Worm (Caenorhabditis elegans): ENCODE data around the gene F27D9.2.

Gene F27D9.2

DNA sequence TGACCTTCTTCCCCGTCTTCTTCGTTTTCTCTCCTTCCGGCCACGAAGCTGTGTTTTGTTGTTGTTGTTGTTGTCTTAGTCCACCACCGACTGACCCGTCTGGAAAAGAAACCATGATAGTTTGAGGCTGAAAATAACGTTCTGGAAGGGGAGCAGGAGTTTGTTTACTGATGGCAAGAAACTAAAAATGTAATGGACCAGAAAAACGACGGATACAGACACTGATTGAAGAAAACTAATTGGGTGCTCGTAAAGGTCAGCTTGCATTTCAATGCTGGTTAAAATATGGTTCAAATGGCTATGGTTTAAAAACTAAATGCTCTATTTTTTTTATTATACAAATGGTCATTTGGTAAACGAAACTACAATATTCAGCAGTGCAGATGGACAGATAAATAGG is 27.5 kb upstream of the F27D9.2 start, which contains the start of gene F26A10.2:
Gene F26A10.2, minus strand, starts transcription at position 101 of the 400 bp plus-strand sequence.
- TF ChIP-seq mbf-1 (tag; optimal IDR thresholded peaks at IDR 0.05), result no peak
- TF ChIP-seq nhr-10 (tag; optimal IDR thresholded peaks at IDR 0.05), result no peak
- no peak for TF ChIP-seq ZK546.5 (tag; optimal IDR thresholded peaks at IDR 0.05)
- no peak for TF ChIP-seq ceh-82 (tag; optimal IDR thresholded peaks at IDR 0.05)
- TF ChIP-seq mab-5 (tag; optimal IDR thresholded peaks at IDR 0.05), result no peak
- no peak for TF ChIP-seq nhr-21 (tag; optimal IDR thresholded peaks at IDR 0.05)
- TF ChIP-seq lin-39 (tag; optimal IDR thresholded peaks at IDR 0.05), result no peak

ce11 chrX:7651219-7651958 is 21.4 kb upstream of the F27D9.2 start:
- TF ChIP-seq mdl-1 (tag; optimal IDR thresholded peaks at IDR 0.05) (peak in 1 of 2 experiments; percentile 24), lin-39 (tag; optimal IDR thresholded peaks at IDR 0.05) (no peak), F13H6.1 (tag; optimal IDR thresholded peaks at IDR 0.05) (peak; percentile 31)

ce11 chrX:7652308-7652707 is 20.5 kb upstream of the F27D9.2 start:
- no peak for TF ChIP-seq aly-2 (tag; optimal IDR thresholded peaks at IDR 0.05)

DNA sequence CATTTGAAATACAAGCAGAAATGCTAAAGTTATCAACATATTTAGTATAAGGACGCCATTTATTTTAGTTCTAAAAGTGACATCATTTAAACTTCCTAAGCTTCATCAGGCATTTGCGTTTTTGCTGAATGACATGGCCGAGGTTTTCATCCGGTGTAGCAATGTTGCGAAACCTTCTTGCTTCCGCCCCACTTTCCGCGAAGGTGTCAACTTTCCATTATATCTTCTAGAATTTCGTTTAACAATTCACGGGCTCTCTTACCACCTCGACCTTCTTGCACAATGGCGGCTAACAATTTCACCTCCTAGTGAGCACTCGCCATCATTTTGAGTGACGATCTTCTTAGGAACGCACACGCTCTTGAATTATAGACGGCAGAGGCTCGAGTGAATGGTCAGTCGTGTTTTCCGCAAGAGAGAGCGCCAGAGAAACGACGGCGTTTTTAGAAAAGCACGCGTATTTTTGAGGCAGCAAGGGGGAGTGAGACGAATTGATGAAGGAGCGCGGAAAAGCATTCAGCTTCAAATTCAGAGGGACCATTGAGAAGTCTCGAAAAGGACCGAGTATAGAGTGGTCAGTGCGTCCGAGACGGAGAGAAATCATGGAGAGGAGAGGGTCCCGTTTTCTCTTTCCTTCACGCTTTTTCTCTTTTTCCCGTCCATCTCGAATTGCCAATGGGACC is 18.9 kb upstream of the F27D9.2 start:
- TF ChIP-seq mdl-1 (tag; optimal IDR thresholded peaks at IDR 0.05) (peak; percentile 38 to 52), ceh-82 (tag; optimal IDR thresholded peaks at IDR 0.05) (no peak), unc-55 (GFP tag; optimal IDR thresholded peaks at IDR 0.05) (peak; percentile 50), lin-11 (tag; optimal IDR thresholded peaks at IDR 0.05) (peak; percentile 11), dmd-4 (tag; optimal IDR thresholded peaks at IDR 0.05) (no peak), lsy-2 (tag; optimal IDR thresholded peaks at IDR 0.05) (no peak), zag-1 (tag; optimal IDR thresholded peaks at IDR 0.05) (peak; percentile 57), blmp-1 (tag; optimal IDR thresholded peaks at IDR 0.05; ENCODE audit: insufficient read depth) (no peak), nhr-129 (tag; optimal IDR thresholded peaks at IDR 0.05) (peak; percentile 33), gmeb-1 (tag; optimal IDR thresholded peaks at IDR 0.05) (no peak), sma-9 (GFP tag; optimal IDR thresholded peaks at IDR 0.05) (peak; percentile 34), sma-9 (tag; optimal IDR thresholded peaks at IDR 0.05) (no peak), F13H6.1 (tag; optimal IDR thresholded peaks at IDR 0.05) (peak; percentile 71), lin-13 (GFP tag; optimal IDR thresholded peaks at IDR 0.05) (no peak)

DNA sequence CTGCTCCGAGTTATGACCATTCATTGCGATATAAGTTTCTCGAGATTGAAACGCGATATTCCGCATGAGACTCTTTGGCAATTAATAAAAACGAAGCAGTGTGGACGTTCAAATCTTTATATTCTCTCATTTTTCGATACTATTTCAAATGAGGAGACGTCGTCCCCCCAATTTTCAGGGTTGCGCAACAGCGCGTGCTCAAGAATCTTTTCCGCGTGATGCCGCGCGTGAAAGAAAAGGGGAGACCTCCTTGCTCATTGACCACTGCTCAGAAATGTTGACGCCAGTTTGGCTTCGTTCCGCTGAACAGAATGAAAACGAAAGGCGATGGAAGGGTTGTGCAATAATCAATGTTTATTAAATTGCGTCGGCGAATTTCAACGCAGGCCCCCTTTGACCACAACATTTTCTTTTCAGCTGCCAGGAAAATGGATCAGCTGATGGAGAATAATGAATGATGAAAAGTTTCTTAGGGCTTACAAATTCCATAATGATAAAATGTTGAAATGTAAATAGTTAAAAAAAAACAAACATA is 17.3 kb upstream of the F27D9.2 start:
- TF ChIP-seq lin-11 (tag; optimal IDR thresholded peaks at IDR 0.05) (peak; percentile 20), ztf-1 (GFP tag; conservative IDR thresholded peaks at IDR 0.05) (no peak)

DNA sequence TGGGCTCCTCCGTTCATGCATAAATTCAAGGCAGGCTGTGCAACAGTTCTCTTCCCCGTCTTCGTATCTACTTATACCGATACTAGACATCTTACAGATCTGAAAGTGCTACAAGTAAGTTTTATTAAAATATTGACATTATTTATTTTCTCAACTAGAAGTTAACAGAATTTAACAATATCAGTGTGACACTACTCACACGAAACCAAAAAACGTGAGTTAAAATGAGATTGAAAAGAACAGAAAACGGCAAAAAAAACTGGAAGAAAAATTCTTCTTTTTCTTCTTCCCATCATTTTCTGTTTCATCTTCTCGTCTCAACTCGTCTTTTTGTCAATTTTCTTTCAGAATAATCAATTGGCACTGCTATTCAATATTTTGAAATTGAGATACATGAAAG is 15.9 kb upstream of the F27D9.2 start, which contains the start of gene F27D9.12:
Gene F27D9.12, minus strand, starts transcription at position 101 of the 400 bp plus-strand sequence.
- TF ChIP-seq ztf-1 (GFP tag; conservative IDR thresholded peaks at IDR 0.05) (no peak), R02D3.7 (tag; optimal IDR thresholded peaks at IDR 0.05) (no peak), ztf-11 (tag; optimal IDR thresholded peaks at IDR 0.05) (no peak), F13H6.1 (tag; optimal IDR thresholded peaks at IDR 0.05) (no peak), nhr-6 (tag; optimal IDR thresholded peaks at IDR 0.05) (no peak), mbf-1 (tag; optimal IDR thresholded peaks at IDR 0.05) (no peak), fos-1 (tag; optimal IDR thresholded peaks at IDR 0.05) (no peak), elt-3 (tag; optimal IDR thresholded peaks at IDR 0.05) (no peak)

Data from whole organism, L2 larva.